Worm (Caenorhabditis elegans) whole organism, early embryonic: Measurements from ENCODE around the gene cutl-15.

ENCODE experiments used
- B0310.2 ChIP-seq: sonication (generic microtip); optimal IDR thresholded peaks from 2 replicates; lab custom pipeline; 2016; ENCODE audit warnings: mild to moderate bottlenecking, missing genetic modification characterization, missing compliant biosample characterization
- F13C5.2 ChIP-seq: sonication (generic microtip); optimal IDR thresholded peaks from 2 replicates; lab custom pipeline; 2017; ENCODE audit warnings: mild to moderate bottlenecking, missing genetic modification characterization, inconsistent platforms, missing compliant biosample characterization
- aly-1 ChIP-seq: sonication (generic microtip); optimal IDR thresholded peaks from 2 replicates; lab custom pipeline; 2016; ENCODE audit warnings: missing genetic modification characterization, missing compliant biosample characterization
- ama-1 ChIP-seq: fragments of 150-350 bp; optimal IDR thresholded peaks from 2 replicates; lab custom pipeline; 2014
- ceh-13 ChIP-seq: fragments of 200-800 bp; sonication (Bioruptor generic); optimal IDR thresholded peaks from 2 replicates; lab custom pipeline; 2018; ENCODE audit warnings: mild to moderate bottlenecking, missing genetic modification characterization, missing compliant biosample characterization
- ceh-36 ChIP-seq: sonication (generic microtip); optimal IDR thresholded peaks from 2 replicates; lab custom pipeline; 2016; ENCODE audit warnings: missing genetic modification characterization, inconsistent platforms, missing compliant biosample characterization
- ets-7 ChIP-seq: sonication (generic microtip); optimal IDR thresholded peaks from 2 replicates; lab custom pipeline; 2016; ENCODE audit warnings: missing genotype, missing genetic modification characterization, missing compliant biosample characterization
- flt-1 ChIP-seq: fragments of 200-800 bp; sonication (Bioruptor generic); IDR thresholded peaks from 2 replicates; pipeline ENCODE4 v1.3.6; 2022; ENCODE audit warnings: missing genetic modification characterization, missing compliant biosample characterization
- hmbx-1 ChIP-seq: sonication (generic microtip); optimal IDR thresholded peaks from 2 replicates; lab custom pipeline; 2016; ENCODE audit warnings: mild to moderate bottlenecking, missing genetic modification characterization, missing compliant biosample characterization
- hmg-4 ChIP-seq: fragments of 200-800 bp; sonication (Bioruptor generic); optimal IDR thresholded peaks from 2 replicates; lab custom pipeline; 2018; ENCODE audit warnings: mild to moderate bottlenecking, missing genetic modification characterization, missing compliant biosample characterization
- hnd-1 ChIP-seq: sonication (generic microtip); optimal IDR thresholded peaks from 2 replicates; lab custom pipeline; 2016; ENCODE audit warnings: missing genetic modification characterization, missing compliant biosample characterization
- pes-1 ChIP-seq: fragments of 200-800 bp; sonication (Bioruptor generic); IDR thresholded peaks from 2 replicates; pipeline ENCODE4 v1.3.6; 2022; ENCODE audit warnings: missing genetic modification reagents, missing genetic modification characterization, missing compliant biosample characterization
- scrt-1 ChIP-seq: fragments of 200-800 bp; sonication (Bioruptor generic); IDR thresholded peaks from 2 replicates; pipeline ENCODE4 v1.3.6; 2022; ENCODE audit warnings: missing genetic modification characterization, missing compliant biosample characterization
- sea-1 ChIP-seq: fragments of 200-800 bp; sonication (Bioruptor generic); conservative IDR thresholded peaks from 2 replicates; pipeline ENCODE4 v1.3.6; 2022; ENCODE audit warnings: missing genetic modification characterization, missing compliant biosample characterization
- tbx-11 ChIP-seq: fragments of 200-800 bp; sonication (Bioruptor generic); IDR thresholded peaks from 2 replicates; pipeline ENCODE4 v1.3.6; 2022; ENCODE audit warnings: missing genetic modification characterization, missing compliant biosample characterization
- tbx-37 ChIP-seq: fragments of 200-800 bp; sonication (Bioruptor generic); conservative IDR thresholded peaks from 2 replicates; pipeline ENCODE4 v1.3.6; 2022; ENCODE audit warnings: missing genetic modification reagents, missing genetic modification characterization, missing compliant biosample characterization
- tra-4 ChIP-seq: sonication (generic microtip); optimal IDR thresholded peaks from 2 replicates; lab custom pipeline; 2017; ENCODE audit warnings: missing genetic modification characterization, missing compliant biosample characterization

Gene cutl-15

ce11 chrII:8947391-8947790 is at the start of gene cutl-15:
Gene cutl-15, minus strand, starts transcription at chrII:8947688.
- no peak for TF ChIP-seq sea-1 (GFP tag; lab: Robert Waterston, UW)
- no peak for TF ChIP-seq B0310.2 (tag; lab: Kevin White, UChicago)
- TF ChIP-seq F13C5.2: no peak
- TF ChIP-seq ets-7 (tag; lab: Kevin White, UChicago): no peak
- no peak for TF ChIP-seq hnd-1 (tag; lab: Kevin White, UChicago)
- TF ChIP-seq ama-1 (lab: Kevin White, UChicago): no peak
- TF ChIP-seq tbx-11 (GFP tag; lab: Robert Waterston, UW): no peak

DNA sequence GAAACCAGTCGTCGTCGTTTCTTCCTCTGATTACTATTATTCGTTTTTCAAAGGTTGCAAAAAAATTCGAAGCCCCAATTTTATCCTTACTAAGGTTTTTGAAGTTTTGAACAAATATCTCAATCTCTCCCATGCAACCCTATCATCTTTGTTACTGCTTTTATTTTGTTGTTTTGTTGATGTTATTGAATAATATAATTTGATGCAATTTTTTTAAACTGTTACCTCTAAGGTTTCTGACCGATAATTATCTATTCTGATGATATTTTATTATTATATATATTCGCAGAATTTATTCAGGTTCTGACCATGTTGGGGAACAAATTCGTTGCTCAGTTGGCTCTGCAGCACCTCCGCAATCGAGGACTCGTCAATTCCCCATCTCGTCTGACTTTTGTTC is 48.6 kb upstream of the cutl-15 start, which contains the start of gene ndub-2:
Gene ndub-2, plus strand, starts transcription at position 301 of the 400 bp plus-strand sequence.
- TF ChIP-seq hnd-1 (tag; lab: Kevin White, UChicago): no peak
- TF ChIP-seq B0310.2 (tag; lab: Kevin White, UChicago): no peak
- TF ChIP-seq hmbx-1: no peak
- no peak for TF ChIP-seq hmg-4 (GFP tag; lab: Kevin White, UChicago)
- TF ChIP-seq pes-1 (GFP tag; lab: Robert Waterston, UW): no peak
- no peak for TF ChIP-seq aly-1 (tag; lab: Kevin White, UChicago)
- TF ChIP-seq F13C5.2: no peak
- TF ChIP-seq ama-1 (lab: Kevin White, UChicago): no peak
- no peak for TF ChIP-seq ets-7 (tag; lab: Kevin White, UChicago)
- TF ChIP-seq ceh-13: no peak
- TF ChIP-seq flt-1 (GFP tag; lab: Robert Waterston, UW): no peak
- no peak for TF ChIP-seq scrt-1 (GFP tag; lab: Robert Waterston, UW)
- TF ChIP-seq sea-1 (GFP tag; lab: Robert Waterston, UW): no peak
- TF ChIP-seq tra-4 (tag; lab: Kevin White, UChicago): no peak
- no peak for TF ChIP-seq tbx-37 (GFP tag; lab: Robert Waterston, UW)
- no peak for TF ChIP-seq ceh-36 (tag; lab: Kevin White, UChicago)
- TF ChIP-seq tbx-11 (GFP tag; lab: Robert Waterston, UW): no peak

DNA sequence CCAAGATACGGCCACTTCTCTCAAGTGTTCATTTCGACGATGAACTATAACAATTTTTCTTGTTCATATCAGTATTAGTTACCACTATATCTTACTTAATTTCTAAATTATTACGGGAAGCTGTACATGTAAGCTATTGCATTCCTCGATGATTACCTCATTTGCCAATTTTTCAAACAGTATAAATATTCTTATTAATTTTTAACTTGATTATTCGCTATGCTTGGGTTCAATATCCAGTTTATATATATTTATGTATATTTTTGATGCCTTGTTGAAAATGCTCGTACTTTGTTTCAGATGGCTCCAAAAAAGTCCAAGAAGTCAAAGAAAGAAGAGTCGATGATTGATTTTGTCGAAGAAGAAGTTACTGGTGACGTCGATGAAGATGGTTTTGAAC is 46.8 kb upstream of the cutl-15 start, which contains the start of gene F44G4.1:
Gene F44G4.1, plus strand, starts transcription at position 301 of the 400 bp plus-strand sequence.
- TF ChIP-seq ets-7 (tag; lab: Kevin White, UChicago) (no peak), scrt-1 (GFP tag; lab: Robert Waterston, UW) (no peak), hmg-4 (GFP tag; lab: Kevin White, UChicago) (no peak), sea-1 (GFP tag; lab: Robert Waterston, UW) (no peak), ama-1 (lab: Kevin White, UChicago) (no peak)

ce11 chrII:8992780-8993179 is 45.3 kb upstream of the cutl-15 start, which contains the start of gene ooc-5:
Gene ooc-5, plus strand, starts transcription at chrII:8993160.
- TF ChIP-seq hmg-4 (GFP tag; lab: Kevin White, UChicago) (no peak), ceh-36 (tag; lab: Kevin White, UChicago) (no peak), pes-1 (GFP tag; lab: Robert Waterston, UW) (no peak), aly-1 (tag; lab: Kevin White, UChicago) (no peak), scrt-1 (GFP tag; lab: Robert Waterston, UW) (no peak), hnd-1 (tag; lab: Kevin White, UChicago) (no peak), flt-1 (GFP tag; lab: Robert Waterston, UW) (no peak), tbx-11 (GFP tag; lab: Robert Waterston, UW) (no peak), hmbx-1 (no peak), sea-1 (GFP tag; lab: Robert Waterston, UW) (no peak), ets-7 (tag; lab: Kevin White, UChicago) (no peak), tra-4 (tag; lab: Kevin White, UChicago) (no peak)

- TF ChIP-seq ets-7 (tag; lab: Kevin White, UChicago): no peak
- TF ChIP-seq hmg-4 (GFP tag; lab: Kevin White, UChicago): no peak
- TF ChIP-seq hmbx-1: no peak
- TF ChIP-seq scrt-1 (GFP tag; lab: Robert Waterston, UW): no peak
- TF ChIP-seq ama-1 (lab: Kevin White, UChicago): no peak
- no peak for TF ChIP-seq pes-1 (GFP tag; lab: Robert Waterston, UW)
- no peak for TF ChIP-seq flt-1 (GFP tag; lab: Robert Waterston, UW)
- TF ChIP-seq tbx-11 (GFP tag; lab: Robert Waterston, UW): no peak
- no peak for TF ChIP-seq aly-1 (tag; lab: Kevin White, UChicago)
- no peak for TF ChIP-seq ceh-36 (tag; lab: Kevin White, UChicago)
- TF ChIP-seq hnd-1 (tag; lab: Kevin White, UChicago): no peak
- TF ChIP-seq B0310.2 (tag; lab: Kevin White, UChicago): no peak
Observed at ce11 chrII:8991602-8992001, 44.1 kb upstream of the cutl-15 start.

- TF ChIP-seq ceh-13: no peak
- TF ChIP-seq scrt-1 (GFP tag; lab: Robert Waterston, UW): no peak
- no peak for TF ChIP-seq sea-1 (GFP tag; lab: Robert Waterston, UW)
- no peak for TF ChIP-seq tbx-37 (GFP tag; lab: Robert Waterston, UW)
- TF ChIP-seq ceh-36 (tag; lab: Kevin White, UChicago): no peak
- no peak for TF ChIP-seq flt-1 (GFP tag; lab: Robert Waterston, UW)
- no peak for TF ChIP-seq pes-1 (GFP tag; lab: Robert Waterston, UW)
- no peak for TF ChIP-seq hmbx-1
- TF ChIP-seq aly-1 (tag; lab: Kevin White, UChicago): no peak
- no peak for TF ChIP-seq ama-1 (lab: Kevin White, UChicago)
- no peak for TF ChIP-seq B0310.2 (tag; lab: Kevin White, UChicago)
- TF ChIP-seq tra-4 (tag; lab: Kevin White, UChicago): no peak
Observed at ce11 chrII:8990267-8990666, 42.8 kb upstream of the cutl-15 start.

- TF ChIP-seq sea-1 (GFP tag; lab: Robert Waterston, UW): no peak
- no peak for TF ChIP-seq hnd-1 (tag; lab: Kevin White, UChicago)
- no peak for TF ChIP-seq hmg-4 (GFP tag; lab: Kevin White, UChicago)
- TF ChIP-seq flt-1 (GFP tag; lab: Robert Waterston, UW): no peak
- TF ChIP-seq tra-4 (tag; lab: Kevin White, UChicago): no peak
- no peak for TF ChIP-seq tbx-37 (GFP tag; lab: Robert Waterston, UW)
- TF ChIP-seq ceh-13: no peak
- TF ChIP-seq ets-7 (tag; lab: Kevin White, UChicago): no peak
- no peak for TF ChIP-seq hmbx-1
- no peak for TF ChIP-seq aly-1 (tag; lab: Kevin White, UChicago)
- no peak for TF ChIP-seq ama-1 (lab: Kevin White, UChicago)
- TF ChIP-seq pes-1 (GFP tag; lab: Robert Waterston, UW): no peak
- no peak for TF ChIP-seq scrt-1 (GFP tag; lab: Robert Waterston, UW)
- no peak for TF ChIP-seq tbx-11 (GFP tag; lab: Robert Waterston, UW)
- no peak for TF ChIP-seq F13C5.2
- TF ChIP-seq B0310.2 (tag; lab: Kevin White, UChicago): no peak
- TF ChIP-seq ceh-36 (tag; lab: Kevin White, UChicago): no peak
Observed at ce11 chrII:8989444-8989843, 42.0 kb upstream of the cutl-15 start, which contains the start of gene C18E9.9. Gene C18E9.9, minus strand, starts transcription at chrII:8989544.
